Worm (Caenorhabditis elegans) whole organism, late embryonic: ENCODE results near the gene frpr-19.
A peak's percentile ranks its signal among the peaks of the same experiment; 100 is the strongest.

Experiments used
- C08G9.2 ChIP-seq: sonication (generic microtip); optimal IDR thresholded peaks from 2 replicates; lab custom pipeline; 2016; ENCODE audit warnings: mild to moderate bottlenecking, missing genetic modification characterization, moderate library complexity, missing compliant biosample characterization
- C38D4.7 ChIP-seq: fragments of 200-800 bp; sonication (Bioruptor generic); optimal IDR thresholded peaks from 2 replicates; lab custom pipeline; 2018; ENCODE audit warnings: mild to moderate bottlenecking, missing genetic modification characterization, moderate library complexity, missing compliant biosample characterization
- K02D7.2 ChIP-seq: sonication (generic microtip); optimal IDR thresholded peaks from 2 replicates; lab custom pipeline; 2017; ENCODE audit warnings: mild to moderate bottlenecking, missing genetic modification characterization, missing compliant biosample characterization
- T23F11.4 ChIP-seq: fragments of 200-800 bp; sonication (Bioruptor generic); optimal IDR thresholded peaks from 2 replicates; lab custom pipeline; 2018; ENCODE audit warnings: mild to moderate bottlenecking, missing genetic modification characterization, missing compliant biosample characterization
- Y22D7AL.16 ChIP-seq: sonication (generic microtip); optimal IDR thresholded peaks from 2 replicates; lab custom pipeline; 2016; ENCODE audit warnings: missing genetic modification characterization, missing compliant biosample characterization
- ahr-1 ChIP-seq: sonication (generic microtip); optimal IDR thresholded peaks from 2 replicates; lab custom pipeline; 2016; ENCODE audit warnings: missing genetic modification characterization, missing compliant biosample characterization
- ama-1 ChIP-seq: fragments of 150-350 bp; optimal IDR thresholded peaks from 2 replicates; lab custom pipeline; 2014
- ceh-14 ChIP-seq: sonication (generic microtip); optimal IDR thresholded peaks from 2 replicates; lab custom pipeline; 2016; ENCODE audit warnings: missing genotype, missing genetic modification characterization, missing compliant biosample characterization
- ceh-19 ChIP-seq: fragments of 200-800 bp; sonication (Bioruptor generic); optimal IDR thresholded peaks from 2 replicates; lab custom pipeline; 2018; ENCODE audit warnings: mild to moderate bottlenecking, missing genetic modification characterization, missing compliant biosample characterization
- ceh-24 ChIP-seq: sonication (generic microtip); optimal IDR thresholded peaks from 2 replicates; lab custom pipeline; 2016; ENCODE audit warnings: mild to moderate bottlenecking, missing genetic modification characterization, missing compliant biosample characterization
- ceh-31 ChIP-seq: sonication (generic microtip); optimal IDR thresholded peaks from 2 replicates; lab custom pipeline; 2016; ENCODE audit warnings: missing genetic modification characterization, missing compliant biosample characterization
- ceh-34 ChIP-seq: sonication (generic microtip); optimal IDR thresholded peaks from 2 replicates; lab custom pipeline; 2016; ENCODE audit warnings: mild to moderate bottlenecking, missing genetic modification characterization, missing compliant biosample characterization
- ceh-45 ChIP-seq: fragments of 200-800 bp; sonication (Bioruptor generic); IDR thresholded peaks from 2 replicates; pipeline ENCODE4 v1.3.6; 2022; ENCODE audit warnings: missing genetic modification reagents, missing genetic modification characterization, missing compliant biosample characterization
- ceh-6 ChIP-seq: fragments of 200-800 bp; sonication (Bioruptor generic); optimal IDR thresholded peaks from 2 replicates; lab custom pipeline; 2018; ENCODE audit warnings: mild to moderate bottlenecking, missing genetic modification characterization, missing compliant biosample characterization
- dve-1 ChIP-seq: sonication (generic microtip); optimal IDR thresholded peaks from 2 replicates; lab custom pipeline; 2017; ENCODE audit warnings: antibody characterized with exemption, mild to moderate bottlenecking, missing genetic modification characterization, missing compliant biosample characterization
- elt-2 ChIP-seq: sonication (generic microtip); optimal IDR thresholded peaks from 2 replicates; lab custom pipeline; 2016; ENCODE audit warnings: missing genetic modification reagents, missing genetic modification characterization, missing compliant biosample characterization
- elt-4 ChIP-seq: sonication (generic microtip); optimal IDR thresholded peaks from 2 replicates; lab custom pipeline; 2016; ENCODE audit warnings: missing genetic modification characterization, missing compliant biosample characterization
- ets-4 ChIP-seq: sonication (generic microtip); optimal IDR thresholded peaks from 2 replicates; lab custom pipeline; 2016; ENCODE audit warnings: missing genetic modification characterization, missing compliant biosample characterization
- eyg-1 ChIP-seq: sonication (generic microtip); optimal IDR thresholded peaks from 2 replicates; lab custom pipeline; 2016; ENCODE audit warnings: missing genotype, missing genetic modification characterization, missing compliant biosample characterization
- fkh-10 ChIP-seq: fragments of 150-350 bp; optimal IDR thresholded peaks from 2 replicates; lab custom pipeline; 2014; ENCODE audit warnings: missing biosample characterization, missing genetic modification reagents, missing genetic modification characterization
- gmeb-2 ChIP-seq: sonication (generic microtip); optimal IDR thresholded peaks from 2 replicates; lab custom pipeline; 2016; ENCODE audit warnings: missing genetic modification characterization, inconsistent platforms, missing compliant biosample characterization
- hlh-13 ChIP-seq: fragments of 200-800 bp; sonication (Bioruptor generic); optimal IDR thresholded peaks from 2 replicates; lab custom pipeline; 2018; ENCODE audit warnings: mild to moderate bottlenecking, missing genetic modification characterization, missing compliant biosample characterization
- hlh-6 ChIP-seq: sonication (generic microtip); optimal IDR thresholded peaks from 2 replicates; lab custom pipeline; 2016; ENCODE audit warnings: missing genotype, missing genetic modification characterization, missing compliant biosample characterization
- hlh-8 ChIP-seq: sonication (generic microtip); optimal IDR thresholded peaks from 2 replicates; lab custom pipeline; 2016; ENCODE audit warnings: missing genotype, missing genetic modification characterization, missing compliant biosample characterization
- lim-6 ChIP-seq: sonication (generic microtip); optimal IDR thresholded peaks from 2 replicates; lab custom pipeline; 2016; ENCODE audit warnings: missing genetic modification characterization, missing compliant biosample characterization
- mec-3 ChIP-seq: sonication (generic microtip); optimal IDR thresholded peaks from 2 replicates; lab custom pipeline; 2016; ENCODE audit warnings: borderline replicate concordance, missing genetic modification characterization, missing compliant biosample characterization
- nfya-1 ChIP-seq: sonication (generic microtip); optimal IDR thresholded peaks from 2 replicates; lab custom pipeline; 2017; ENCODE audit warnings: missing genetic modification characterization, mild to moderate bottlenecking, missing compliant biosample characterization, antibody characterized with exemption, moderate library complexity
- nhr-232 ChIP-seq: sonication (generic microtip); optimal IDR thresholded peaks from 2 replicates; lab custom pipeline; 2016; ENCODE audit warnings: missing genetic modification characterization, missing compliant biosample characterization
- npax-4 ChIP-seq: sonication (generic microtip); optimal IDR thresholded peaks from 2 replicates; lab custom pipeline; 2016; ENCODE audit warnings: missing genetic modification characterization, missing compliant biosample characterization
- pros-1 ChIP-seq: fragments of 150-350 bp; optimal IDR thresholded peaks from 2 replicates; lab custom pipeline; 2014; ENCODE audit warnings: missing biosample characterization, missing genetic modification reagents, missing genetic modification characterization
- rnt-1 ChIP-seq: sonication (generic microtip); optimal IDR thresholded peaks from 2 replicates; lab custom pipeline; 2016; ENCODE audit warnings: missing genetic modification characterization, missing compliant biosample characterization
- sdc-2 ChIP-seq: sonication (generic microtip); optimal IDR thresholded peaks from 2 replicates; lab custom pipeline; 2016; ENCODE audit warnings: missing genotype, missing genetic modification characterization, missing compliant biosample characterization
- tbx-2 ChIP-seq: sonication (generic microtip); optimal IDR thresholded peaks from 2 replicates; lab custom pipeline; 2016; ENCODE audit warnings: missing genetic modification characterization, missing compliant biosample characterization
- unc-42 ChIP-seq: sonication (generic microtip); optimal IDR thresholded peaks from 2 replicates; lab custom pipeline; 2016; ENCODE audit warnings: missing genotype, missing genetic modification characterization, missing compliant biosample characterization
- unc-55 ChIP-seq: sonication (generic microtip); optimal IDR thresholded peaks from 2 replicates; lab custom pipeline; 2017; ENCODE audit warnings: missing biosample characterization, missing genetic modification reagents, missing genetic modification characterization

The frpr-19 gene

DNA sequence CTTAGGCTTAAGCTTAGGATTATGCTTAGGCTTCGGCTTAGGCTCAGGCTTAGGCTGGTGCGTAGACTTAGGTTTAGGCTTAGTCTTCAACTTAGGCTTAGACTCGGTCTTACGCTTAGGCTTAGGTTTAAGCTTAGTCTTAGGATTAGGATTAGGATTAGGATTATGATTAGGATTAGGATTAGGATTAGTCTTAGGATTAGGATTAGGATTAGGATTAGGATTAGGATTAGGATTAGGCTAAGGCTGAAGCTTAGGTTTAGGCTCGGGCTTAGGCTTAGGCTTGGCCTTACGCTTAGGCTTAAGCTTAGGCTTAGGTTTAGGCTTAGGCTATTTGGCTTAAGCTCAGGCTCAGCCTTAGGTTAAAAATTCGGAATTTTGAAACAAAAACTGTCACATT, 3.7 kb upstream of the frpr-19 start:
- TF ChIP-seq hlh-8 (tag; lab: Kevin White, UChicago) (no peak), dve-1 (peak; percentile 100), tbx-2 (tag; lab: Kevin White, UChicago) (no peak), lim-6 (no peak)

DNA sequence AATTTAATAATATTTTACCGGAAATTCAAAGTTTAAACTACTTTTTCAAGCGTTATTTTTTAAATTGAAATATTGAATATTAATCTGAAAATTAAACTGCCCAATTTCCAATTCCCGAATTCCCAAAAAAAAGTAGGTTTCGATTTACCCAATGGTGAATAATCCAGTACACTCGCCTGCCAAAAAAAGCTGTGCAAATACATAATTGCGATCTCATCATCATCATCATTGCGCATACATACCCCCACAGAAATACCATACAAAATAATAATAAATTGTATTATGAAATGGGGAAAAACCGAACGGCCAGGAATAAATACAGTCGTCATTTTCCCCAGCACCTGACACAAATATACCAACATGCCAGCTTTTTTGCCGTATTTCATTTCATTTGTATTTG, 9.6 kb downstream of the frpr-19 start, which contains the start of gene Y41D4A.1:
Gene Y41D4A.1 (plus strand): TSS at position 301 of the 400 bp plus-strand sequence.
- TF ChIP-seq gmeb-2 (tag; lab: Kevin White, UChicago): no peak
- no peak for TF ChIP-seq ama-1 (lab: Kevin White, UChicago)
- TF ChIP-seq tbx-2 (tag; lab: Kevin White, UChicago): no peak
- TF ChIP-seq elt-2: no peak
- TF ChIP-seq Y22D7AL.16 (tag; lab: Kevin White, UChicago): no peak
- TF ChIP-seq unc-55 (GFP tag; lab: Kevin White, UChicago): no peak
- TF ChIP-seq hlh-8 (tag; lab: Kevin White, UChicago): no peak
- no peak for TF ChIP-seq rnt-1 (tag; lab: Kevin White, UChicago)
- no peak for TF ChIP-seq mec-3 (tag; lab: Kevin White, UChicago)
- TF ChIP-seq ceh-19 (GFP tag; lab: Kevin White, UChicago): no peak
- no peak for TF ChIP-seq hlh-13 (GFP tag; lab: Kevin White, UChicago)
- TF ChIP-seq npax-4 (tag; lab: Kevin White, UChicago): no peak
- TF ChIP-seq nfya-1: no peak
- TF ChIP-seq pros-1 (tag; lab: Kevin White, UChicago): no peak
- TF ChIP-seq ahr-1 (tag; lab: Kevin White, UChicago): no peak
- no peak for TF ChIP-seq T23F11.4 (GFP tag; lab: Kevin White, UChicago)
- TF ChIP-seq C38D4.7 (GFP tag; lab: Kevin White, UChicago): no peak
- TF ChIP-seq ceh-24 (tag; lab: Kevin White, UChicago): no peak
- TF ChIP-seq ets-4: no peak

DNA sequence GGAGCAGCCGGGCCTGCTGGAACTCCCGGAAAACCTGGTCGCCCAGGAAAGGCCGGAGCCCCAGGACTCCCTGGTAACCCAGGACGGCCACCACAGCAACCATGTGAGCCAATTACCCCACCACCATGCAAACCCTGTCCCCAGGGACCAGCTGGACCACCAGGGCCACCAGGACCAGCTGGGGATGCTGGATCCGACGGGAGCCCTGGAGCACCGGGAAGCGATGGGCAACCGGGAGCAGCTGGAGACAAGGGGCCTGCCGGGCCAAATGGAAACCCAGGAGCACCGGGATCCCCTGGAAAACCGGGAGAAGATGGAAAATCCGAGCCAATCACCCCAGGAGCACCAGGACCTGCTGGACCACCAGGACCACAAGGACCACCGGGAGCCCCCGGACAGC, 12.4 kb downstream of the frpr-19 start:
- TF ChIP-seq C08G9.2 (tag; lab: Kevin White, UChicago): peak; percentile 18
- TF ChIP-seq sdc-2: peak; percentile 25
- peak; percentile 91 for TF ChIP-seq elt-4 (tag; lab: Kevin White, UChicago)
- TF ChIP-seq K02D7.2 (tag; lab: Kevin White, UChicago): no peak
- no peak for TF ChIP-seq npax-4 (tag; lab: Kevin White, UChicago)
- TF ChIP-seq unc-42 (tag; lab: Kevin White, UChicago): no peak
- peak; percentile 81 for TF ChIP-seq mec-3 (tag; lab: Kevin White, UChicago)
- no peak for TF ChIP-seq ceh-14 (tag; lab: Kevin White, UChicago)
- no peak for TF ChIP-seq gmeb-2 (tag; lab: Kevin White, UChicago)
- TF ChIP-seq fkh-10: no peak
- TF ChIP-seq ceh-45: no peak
- TF ChIP-seq ceh-31 (tag; lab: Kevin White, UChicago): peak; percentile 22
- peak; percentile 21 for TF ChIP-seq ceh-34 (tag; lab: Kevin White, UChicago)
- TF ChIP-seq hlh-8 (tag; lab: Kevin White, UChicago): no peak
- no peak for TF ChIP-seq nhr-232 (tag; lab: Kevin White, UChicago)
- TF ChIP-seq hlh-6 (tag; lab: Kevin White, UChicago): peak; percentile 60
- TF ChIP-seq ceh-6 (GFP tag; lab: Kevin White, UChicago): no peak

DNA sequence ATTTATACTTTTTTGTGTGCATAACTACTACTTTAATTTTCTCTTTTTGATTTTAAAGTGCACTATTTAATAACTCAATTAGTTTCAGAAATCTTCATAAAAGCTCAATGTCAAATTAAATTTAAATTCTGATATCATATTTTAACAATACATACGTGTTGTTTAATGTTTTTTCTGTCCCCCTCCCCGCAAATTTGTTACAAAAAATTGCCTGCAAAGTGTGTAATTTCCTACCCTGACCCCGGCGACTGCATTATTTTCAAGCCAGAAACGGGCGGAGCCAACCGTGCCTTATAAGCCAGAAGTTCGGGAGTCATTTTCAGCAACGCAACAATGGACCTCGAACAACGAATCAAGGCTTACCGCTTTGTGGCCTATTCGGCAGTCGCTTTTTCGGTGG, 13.2 kb downstream of the frpr-19 start, which contains the start of gene col-108:
Gene col-108 (plus strand): TSS at position 301 of the 400 bp plus-strand sequence.
- TF ChIP-seq rnt-1 (tag; lab: Kevin White, UChicago) (no peak), C08G9.2 (tag; lab: Kevin White, UChicago) (no peak), nhr-232 (tag; lab: Kevin White, UChicago) (no peak), lim-6 (no peak), eyg-1 (tag; lab: Kevin White, UChicago) (no peak)
